Worm (Caenorhabditis elegans): ENCODE data around the gene nhr-189.

The nhr-189 gene

DNA sequence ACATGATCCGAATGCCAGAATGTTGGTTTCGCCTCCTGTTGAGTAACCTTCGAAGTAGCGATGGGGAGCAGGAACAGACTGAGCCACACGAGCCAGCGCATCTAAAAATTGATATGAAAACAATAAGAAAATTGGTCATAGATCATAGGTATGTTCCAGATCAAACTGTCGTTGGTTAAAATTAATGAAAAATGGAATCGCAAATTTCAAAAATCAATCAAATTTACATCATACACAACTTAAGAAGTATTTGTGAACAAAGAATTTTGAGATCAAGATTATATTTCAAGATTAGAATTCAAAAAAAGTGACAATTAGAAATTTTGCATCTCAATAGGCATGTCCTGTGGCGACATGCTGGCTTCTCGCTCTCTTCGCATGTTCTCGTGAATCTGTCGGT, 30.7 kb upstream of the nhr-189 start, which contains the start of gene C17E7.9:
C17E7.9 (minus strand) TSS at position 101 of the 400 bp plus-strand sequence.
- TF ChIP-seq nhr-77 (tag; optimal IDR thresholded peaks at IDR 0.05) (no peak), aly-2 (tag; optimal IDR thresholded peaks at IDR 0.05) (no peak), fkh-10 (GFP tag; optimal IDR thresholded peaks at IDR 0.05) (no peak), daf-8 (GFP tag; IDR thresholded peaks at IDR 0.05) (no peak), ztf-11 (tag; optimal IDR thresholded peaks at IDR 0.05) (no peak), nhr-10 (tag; optimal IDR thresholded peaks at IDR 0.05) (no peak), ama-1 (optimal IDR thresholded peaks at IDR 0.05) (no peak), dmd-8 (GFP tag; IDR thresholded peaks at IDR 0.05) (no peak), lin-29 (GFP tag; IDR thresholded peaks at IDR 0.05) (no peak), Y75B8A.6 (GFP tag; IDR thresholded peaks at IDR 0.05) (no peak), R02D3.7 (tag; optimal IDR thresholded peaks at IDR 0.05) (no peak), F10B5.3 (tag; optimal IDR thresholded peaks at IDR 0.05) (no peak), nhr-76 (tag; optimal IDR thresholded peaks at IDR 0.05) (no peak), gei-8 (GFP tag; optimal IDR thresholded peaks at IDR 0.05) (no peak), ceh-44 (GFP tag; IDR thresholded peaks at IDR 0.05) (no peak), lim-7 (GFP tag; IDR thresholded peaks at IDR 0.05) (no peak)

DNA sequence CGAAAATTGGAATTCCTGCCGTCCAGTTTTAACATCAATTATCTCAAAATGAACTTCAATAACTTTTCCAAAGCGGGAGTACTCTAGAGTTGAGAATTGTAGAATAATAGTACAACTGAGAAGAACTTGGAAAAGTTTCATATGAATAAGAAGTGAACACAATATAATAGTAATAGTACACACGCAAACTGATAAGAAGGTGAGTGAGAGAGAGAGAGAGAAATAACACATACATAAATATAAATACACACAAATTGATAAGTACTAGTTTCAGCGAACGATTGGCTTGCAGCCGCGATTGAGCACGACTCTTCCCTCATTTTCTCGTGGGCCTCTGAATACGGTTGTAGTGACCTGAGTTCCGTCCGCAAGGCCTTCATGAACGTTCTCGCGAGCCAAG, 29.1 kb upstream of the nhr-189 start, which contains the start of gene C17E7.13:
C17E7.13 (minus strand) TSS at position 176 of the 400 bp plus-strand sequence.
- TF ChIP-seq nhr-28 (tag; optimal IDR thresholded peaks at IDR 0.05) (peak; percentile 39), nhr-11 (tag; optimal IDR thresholded peaks at IDR 0.05) (no peak), pqm-1 (tag; optimal IDR thresholded peaks at IDR 0.05) (peak; percentile 61), daf-16 (GFP tag; optimal IDR thresholded peaks at IDR 0.05) (no peak), daf-16 (tag; optimal IDR thresholded peaks at IDR 0.05) (peak; percentile 49)

DNA sequence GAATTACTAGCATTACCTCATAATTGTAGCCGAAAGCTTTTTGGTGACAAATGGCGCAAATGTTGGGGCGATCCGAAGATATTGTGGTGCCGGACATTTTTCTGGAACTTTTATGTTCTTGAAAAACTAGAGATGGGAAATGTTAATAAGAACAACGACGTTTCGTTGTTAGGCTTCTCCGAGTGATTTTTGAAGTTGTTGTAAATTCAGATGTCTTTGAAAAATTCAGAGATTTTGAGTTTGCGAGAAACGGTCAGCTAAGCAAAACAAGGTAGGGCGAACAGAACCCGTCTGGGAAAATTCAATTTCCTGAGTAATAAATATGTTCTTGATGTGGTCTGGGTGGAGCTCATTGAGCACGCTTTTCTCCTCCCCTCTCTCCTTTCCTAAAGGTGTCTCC, 26.1 kb upstream of the nhr-189 start, which contains the start of gene nhr-124:
nhr-124 (minus strand) TSS at position 101 of the 400 bp plus-strand sequence.
- TF ChIP-seq F37D6.2 (tag; optimal IDR thresholded peaks at IDR 0.05) (no peak), T20F7.1 (GFP tag; optimal IDR thresholded peaks at IDR 0.05) (no peak), spr-1 (tag; optimal IDR thresholded peaks at IDR 0.05) (no peak), madf-5 (GFP tag; IDR thresholded peaks at IDR 0.05) (no peak), hlh-30 (tag; optimal IDR thresholded peaks at IDR 0.05; ENCODE audit: insufficient read depth) (no peak)

DNA sequence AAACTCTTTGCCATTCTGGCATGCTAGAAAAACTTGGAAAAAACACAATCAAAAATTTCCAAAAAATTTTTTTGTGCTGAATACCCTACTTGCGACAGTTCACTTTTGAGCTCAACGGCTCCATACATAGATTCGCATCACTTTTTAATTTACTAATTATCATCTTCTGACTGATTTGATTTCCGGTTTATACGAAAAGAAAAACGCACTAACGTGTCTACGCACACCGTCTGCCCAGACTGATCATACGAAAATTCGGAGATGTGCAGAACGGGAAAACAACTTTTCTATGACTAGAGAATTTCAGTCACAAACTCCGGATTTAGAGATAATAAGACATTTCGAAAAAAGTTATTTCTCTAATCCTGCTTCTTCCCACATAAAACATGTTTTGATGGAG, 24.5 kb upstream of the nhr-189 start:
- TF ChIP-seq dpl-1 (GFP tag; optimal IDR thresholded peaks at IDR 0.05) (no peak), aha-1 (tag) (peak; percentile 90)

DNA sequence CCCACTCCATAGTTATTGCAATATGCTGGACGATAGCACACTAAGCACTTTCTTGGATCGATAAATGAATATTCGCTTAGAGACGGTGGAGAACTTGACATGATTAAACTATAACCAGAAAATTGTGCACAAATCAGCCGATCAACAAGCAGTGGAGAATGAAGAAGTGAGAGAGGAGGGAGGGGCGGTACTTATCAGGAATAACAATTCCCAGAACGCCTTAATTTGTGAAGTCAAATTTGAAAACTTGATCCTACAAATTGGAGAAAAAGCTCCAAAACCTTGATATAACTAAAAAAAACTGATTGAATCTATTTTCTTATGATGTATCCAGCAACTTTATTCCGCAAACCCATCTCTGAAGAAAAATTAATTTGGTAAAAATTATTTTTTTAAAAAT, 18.2 kb upstream of the nhr-189 start, which contains the start of gene nhr-159:
nhr-159 (minus strand) TSS at position 101 of the 400 bp plus-strand sequence.
- no peak for TF ChIP-seq egl-43 (GFP tag; IDR thresholded peaks at IDR 0.05)

DNA sequence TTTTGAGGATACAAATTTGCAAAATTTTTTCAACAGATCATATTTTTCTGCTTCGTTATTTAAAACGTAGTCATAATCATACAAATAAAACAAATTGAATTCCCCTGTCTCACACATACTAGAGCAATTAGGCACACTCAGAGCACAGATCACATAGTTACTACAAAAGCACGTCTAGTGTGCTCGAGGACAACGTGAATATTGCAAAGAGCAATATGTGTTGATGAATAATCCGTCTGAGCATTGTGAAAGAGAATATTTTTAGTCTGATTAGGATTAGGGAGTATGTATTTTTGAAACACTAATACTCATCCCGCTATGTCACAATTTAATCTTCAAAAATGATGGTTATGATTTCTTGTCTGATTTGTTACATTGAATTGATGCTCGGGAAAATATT, 17.2 kb upstream of the nhr-189 start:
- TF ChIP-seq hlh-11 (tag; optimal IDR thresholded peaks at IDR 0.05): no peak
- TF ChIP-seq ceh-44 (GFP tag; IDR thresholded peaks at IDR 0.05): no peak
- no peak for TF ChIP-seq jun-1 (tag; optimal IDR thresholded peaks at IDR 0.05)
- no peak for TF ChIP-seq mdl-1 (tag; optimal IDR thresholded peaks at IDR 0.05)

DNA sequence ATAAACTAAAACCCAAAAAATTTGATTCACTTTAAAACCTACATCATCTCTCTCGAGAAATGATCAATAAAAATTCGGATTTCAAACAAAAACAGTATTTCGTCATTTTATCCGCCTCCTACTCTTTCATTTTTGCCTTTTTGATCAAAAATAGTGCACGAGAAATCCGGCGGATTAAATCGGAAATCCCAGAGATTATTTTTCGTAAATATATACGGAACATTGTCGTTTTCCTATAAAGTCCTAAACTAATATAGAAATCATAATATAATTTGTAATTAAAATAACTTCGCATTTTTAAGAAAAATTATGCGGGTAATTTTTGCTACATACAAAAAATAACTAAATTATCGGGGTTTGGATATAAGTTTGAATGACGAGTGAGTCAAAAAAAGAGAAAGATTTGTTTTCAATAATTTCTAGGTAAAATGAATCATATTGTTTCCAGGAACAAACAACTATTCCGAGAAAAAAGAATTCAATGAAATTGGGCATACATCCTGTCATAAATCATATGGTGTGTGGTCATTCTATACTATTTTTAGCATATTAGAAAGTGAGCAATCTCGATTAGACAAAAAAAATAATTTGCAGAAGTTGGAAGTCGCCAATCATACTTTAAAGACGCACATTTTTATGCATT, 14.2 kb upstream of the nhr-189 start, which contains the start of gene nhr-158:
nhr-158 (minus strand) TSS at position 51 of the 643 bp plus-strand sequence.
- no peak for TF ChIP-seq Y48G9A.11 (GFP tag; IDR thresholded peaks at IDR 0.05)
- TF ChIP-seq aha-1 (tag): peak; percentile 42
- TF ChIP-seq F37D6.2 (tag; optimal IDR thresholded peaks at IDR 0.05): peak; percentile 8
- peak; percentile 13 for TF ChIP-seq nhr-48 (tag; optimal IDR thresholded peaks at IDR 0.05)
- peak; percentile 6 for TF ChIP-seq nhr-11 (tag; optimal IDR thresholded peaks at IDR 0.05)

Measured in whole organism, L4 larva.